Fruit fly (Drosophila melanogaster) whole organism: ENCODE data around the gene Kots.

Experiments
- CG8478 ChIP-seq: fragments of >200 bp; optimal IDR thresholded peaks from 2 replicates; lab custom pipeline; 2018; ENCODE audit warnings: inconsistent platforms
- Dll ChIP-seq: fragments of >200 bp; optimal IDR thresholded peaks from 2 replicates; lab custom pipeline; 2017
- EcR ChIP-seq, 2 experiments: fragments of >200 bp; optimal IDR thresholded peaks; 2 replicates each; lab custom pipeline; 2017; ENCODE audit warnings: missing biosample characterization in 2 of 2, missing genetic modification characterization in 2 of 2, missing genetic modification reagents in 2 of 2
- pan ChIP-seq: fragments of >200 bp; optimal IDR thresholded peaks from 2 replicates; lab custom pipeline; 2017
- psq ChIP-seq: fragments of >200 bp; optimal IDR thresholded peaks from 2 replicates; lab custom pipeline; 2017
- usp ChIP-seq: fragments of >200 bp; optimal IDR thresholded peaks from 2 replicates; lab custom pipeline; 2017; ENCODE audit warnings: missing biosample characterization, missing genetic modification characterization, mixed read lengths

Kots gene

DNA sequence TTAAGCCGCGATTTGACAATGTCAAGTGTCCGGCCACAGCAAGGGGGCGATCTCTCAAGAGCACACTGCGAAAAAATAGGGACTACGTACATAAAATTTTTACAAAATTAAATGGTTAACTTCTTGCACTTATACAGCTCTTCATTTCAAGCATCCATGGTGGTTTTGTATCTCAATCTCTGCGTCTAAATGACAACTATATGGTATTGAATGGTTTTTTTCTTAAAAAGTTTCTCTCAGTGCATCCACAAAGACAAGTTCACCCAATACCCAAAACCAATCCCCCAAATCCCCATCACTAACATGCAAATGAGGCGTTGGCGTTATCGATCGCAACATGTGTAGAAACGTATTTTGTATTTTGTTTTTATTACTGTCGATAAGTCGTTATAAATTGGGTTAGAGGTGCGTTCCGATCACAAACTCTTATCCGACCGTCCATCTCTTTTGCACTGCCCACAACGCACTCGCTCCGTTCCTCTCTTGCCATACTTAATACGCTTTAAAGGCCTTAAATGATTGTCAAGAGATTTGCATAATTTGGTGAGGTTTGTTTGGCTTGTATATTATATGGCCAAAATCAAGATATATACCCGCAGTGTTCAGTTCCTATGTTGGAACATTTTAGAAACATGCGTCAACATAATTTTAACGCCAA is 49.1 kb downstream of the Kots start:
- TF ChIP-seq usp (GFP tag; lab: Kevin White, UChicago) (no peak), psq (no peak), EcR (GFP tag; optimal IDR thresholded peaks at IDR 0.05; lab: Kevin White, UChicago) (no peak), pan (lab: Kevin White, UChicago) (no peak), Dll (no peak), CG8478 (lab: Kevin White, UChicago) (no peak)

DNA sequence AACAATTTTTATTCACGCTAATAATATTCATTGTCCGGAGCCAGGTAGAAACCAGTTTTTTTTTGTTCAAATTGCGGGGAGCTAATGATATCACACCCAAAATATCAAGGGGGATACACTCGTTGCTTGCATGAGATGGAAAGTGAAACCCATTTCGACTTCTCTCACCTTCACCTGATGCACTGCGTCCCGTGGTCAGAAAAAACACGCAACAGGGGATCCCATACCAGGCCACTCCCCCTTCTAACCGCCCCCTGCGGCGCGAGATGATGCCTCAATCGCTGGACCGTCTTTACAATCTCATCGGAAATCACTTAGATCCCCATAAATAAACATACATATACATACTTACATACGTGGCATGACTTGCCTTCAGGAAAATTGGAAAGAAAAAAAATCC is 50.4 kb downstream of the Kots start:
- TF ChIP-seq pan (lab: Kevin White, UChicago) (no peak), Dll (no peak), CG8478 (lab: Kevin White, UChicago) (no peak), psq (no peak), EcR (GFP tag; optimal IDR thresholded peaks at IDR 0.05; lab: Kevin White, UChicago) (no peak), usp (GFP tag; lab: Kevin White, UChicago) (no peak)

DNA sequence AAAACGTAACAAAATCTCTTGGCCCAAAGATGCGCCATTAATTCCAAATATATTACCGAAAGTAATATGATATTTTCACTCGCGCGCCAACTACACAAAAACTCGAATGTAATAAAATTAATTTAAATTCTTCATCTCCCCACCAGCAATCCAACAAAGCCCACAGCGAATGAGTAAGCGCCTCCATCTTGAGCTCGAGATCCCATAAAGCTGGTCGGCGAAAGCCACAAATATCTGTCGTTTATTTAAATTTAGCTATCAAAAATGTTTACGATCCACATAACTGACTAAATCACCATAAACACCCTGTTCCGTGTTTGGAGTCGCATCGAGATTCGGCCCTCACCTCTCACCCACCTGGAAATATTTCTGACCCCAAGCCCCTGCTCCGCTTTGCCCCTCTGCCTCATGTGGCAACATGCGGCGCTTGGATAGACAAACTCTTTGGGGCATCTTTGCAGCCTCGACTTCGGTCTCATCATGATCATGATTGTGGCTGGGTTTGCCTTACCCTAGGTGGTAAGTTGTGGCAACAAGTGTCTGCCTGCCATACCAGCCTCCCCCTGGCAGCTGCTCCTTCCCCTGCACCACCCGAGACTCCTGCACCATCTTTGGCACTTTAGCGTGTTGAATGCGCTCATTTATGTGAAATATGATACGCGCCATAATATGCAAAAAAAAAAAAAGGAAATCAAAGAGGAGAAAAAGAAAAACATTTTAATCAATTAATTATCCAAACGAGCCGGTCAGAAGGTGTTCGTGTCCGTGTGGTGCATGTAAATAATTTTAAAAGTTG is 51.8 kb downstream of the Kots start:
- TF ChIP-seq psq (no peak), pan (lab: Kevin White, UChicago) (no peak), CG8478 (lab: Kevin White, UChicago) (no peak), usp (GFP tag; lab: Kevin White, UChicago) (no peak), Dll (no peak), EcR (GFP tag; optimal IDR thresholded peaks at IDR 0.05; lab: Kevin White, UChicago) (no peak)

DNA sequence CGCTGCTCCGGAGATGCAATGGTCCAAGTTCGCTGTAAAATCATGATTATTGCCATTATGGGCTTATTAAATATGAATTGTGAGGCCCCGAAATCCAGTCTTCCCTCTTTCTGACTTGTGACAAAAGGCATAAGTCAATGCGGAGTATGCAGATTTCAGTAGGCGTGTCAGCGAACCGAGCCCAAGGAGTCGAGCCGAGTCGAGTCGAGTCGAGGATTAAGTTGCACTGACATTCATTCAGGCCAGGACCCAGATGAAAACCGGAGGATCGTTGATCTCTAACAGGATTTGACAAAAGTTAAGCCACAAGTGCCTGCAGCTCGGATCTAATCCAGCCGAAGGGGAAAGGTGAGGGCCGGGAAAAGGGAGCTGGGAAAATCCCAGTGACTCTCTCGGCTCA is 52.7 kb downstream of the Kots start:
- TF ChIP-seq pan (lab: Kevin White, UChicago) (no peak), CG8478 (lab: Kevin White, UChicago) (no peak), EcR (GFP tag; optimal IDR thresholded peaks at IDR 0.05; lab: Kevin White, UChicago) (no peak), Dll (no peak), psq (no peak)
